Worm (Caenorhabditis elegans) whole organism, L1 larva: ENCODE measurements around the gene F37C12.14.

Source experiments
- C04F5.9 ChIP-seq: sonication (generic microtip); optimal IDR thresholded peaks from 2 replicates; lab custom pipeline; 2016; ENCODE audit warnings: missing genetic modification characterization, missing compliant biosample characterization
- C34B4.2 ChIP-seq: sonication (generic microtip); optimal IDR thresholded peaks from 2 replicates; lab custom pipeline; 2017; ENCODE audit warnings: mild to moderate bottlenecking, missing genetic modification characterization, missing compliant biosample characterization
- F16B12.6 ChIP-seq: fragments of 150-350 bp; optimal IDR thresholded peaks from 2 replicates; lab custom pipeline; 2014; ENCODE audit warnings: missing biosample characterization, missing genetic modification characterization
- Y116A8C.19 ChIP-seq: sonication (generic microtip); optimal IDR thresholded peaks from 2 replicates; lab custom pipeline; 2016; ENCODE audit warnings: missing compliant biosample characterization, missing genetic modification characterization, borderline replicate concordance
- aha-1 ChIP-seq: fragments of 150-350 bp; optimal IDR thresholded peaks from 2 replicates; lab custom pipeline; 2014; ENCODE audit warnings: missing biosample characterization, missing genetic modification characterization
- alr-1 ChIP-seq: fragments of 200-800 bp; sonication (Bioruptor generic); optimal IDR thresholded peaks from 2 replicates; lab custom pipeline; 2018; ENCODE audit warnings: borderline replicate concordance, mild to moderate bottlenecking, missing genetic modification characterization, missing compliant biosample characterization
- aly-2 ChIP-seq: fragments of 150-350 bp; optimal IDR thresholded peaks from 2 replicates; lab custom pipeline; 2014; ENCODE audit warnings: missing biosample characterization, missing genetic modification characterization
- ceh-8 ChIP-seq: fragments of 200-800 bp; sonication (Bioruptor generic); optimal IDR thresholded peaks from 2 replicates; lab custom pipeline; 2018; ENCODE audit warnings: mild to moderate bottlenecking, missing genetic modification characterization, moderate library complexity, missing compliant biosample characterization
- ceh-88 ChIP-seq: fragments of 200-800 bp; sonication (Bioruptor generic); IDR thresholded peaks from 2 replicates; pipeline ENCODE4 v1.3.6; 2022; ENCODE audit warnings: missing genetic modification characterization, missing compliant biosample characterization
- ces-1 ChIP-seq: fragments of 150-350 bp; optimal IDR thresholded peaks from 2 replicates; lab custom pipeline; 2014; ENCODE audit warnings: missing biosample characterization, missing genetic modification reagents, missing genetic modification characterization
- dpl-1 ChIP-seq, 3 experiments: fragments of 150-350 bp in 2 of 3; sonication (generic microtip) in 1 of 3; optimal IDR thresholded peaks; 2 replicates each; lab custom pipeline; 2014 to 2017; ENCODE audit warnings: missing biosample characterization in 3 of 3, missing genetic modification characterization in 3 of 3, missing genetic modification reagents in 3 of 3
- dsc-1 ChIP-seq: sonication (generic microtip); optimal IDR thresholded peaks from 2 replicates; lab custom pipeline; 2016; ENCODE audit warnings: mild to moderate bottlenecking, missing genetic modification characterization, missing compliant biosample characterization
- efl-3 ChIP-seq: fragments of 200-800 bp; sonication (Bioruptor generic); optimal IDR thresholded peaks from 2 replicates; lab custom pipeline; 2018; ENCODE audit warnings: mild to moderate bottlenecking, missing genetic modification characterization, missing compliant biosample characterization
- egl-27 ChIP-seq, 2 experiments: fragments of 150-350 bp in 1 of 2; sonication (generic microtip); optimal IDR thresholded peaks; 3 replicates each; lab custom pipeline; 2017 to 2018; ENCODE audit warnings: missing biosample characterization in 2 of 2, missing genetic modification characterization in 2 of 2, missing genetic modification reagents in 2 of 2
- elt-3 ChIP-seq, 6 experiments: fragments of 150-350 bp in 1 of 6; sonication (generic microtip); optimal IDR thresholded peaks; 2 replicates each; lab custom pipeline; 2017 to 2018; ENCODE audit warnings: missing biosample characterization in 6 of 6, missing genetic modification characterization in 6 of 6, inconsistent platforms in 1 of 6
- fkh-10 ChIP-seq: sonication (generic microtip); optimal IDR thresholded peaks from 2 replicates; lab custom pipeline; 2017; ENCODE audit warnings: missing biosample characterization, missing genetic modification reagents, missing genetic modification characterization
- grh-1 ChIP-seq: fragments of 200-800 bp; sonication (Bioruptor generic); IDR thresholded peaks from 2 replicates; pipeline ENCODE4 v1.3.6; 2022; ENCODE audit warnings: missing genetic modification reagents, missing genetic modification characterization, missing compliant biosample characterization
- hlh-17 ChIP-seq: fragments of 200-800 bp; sonication (Bioruptor generic); optimal IDR thresholded peaks from 2 replicates; lab custom pipeline; 2018; ENCODE audit warnings: missing genetic modification characterization, mild to moderate bottlenecking, missing compliant biosample characterization, moderate library complexity, borderline replicate concordance
- irx-1 ChIP-seq: sonication (generic microtip); optimal IDR thresholded peaks from 2 replicates; lab custom pipeline; 2016; ENCODE audit warnings: missing genetic modification characterization, missing compliant biosample characterization
- isw-1 ChIP-seq: fragments of 200-800 bp; sonication (Bioruptor generic); IDR thresholded peaks from 2 replicates; pipeline ENCODE4 v1.3.6; 2022; ENCODE audit warnings: missing genetic modification characterization, missing compliant biosample characterization
- lin-14 ChIP-seq: fragments of 200-800 bp; sonication (Bioruptor generic); optimal IDR thresholded peaks from 2 replicates; lab custom pipeline; 2018; ENCODE audit warnings: mild to moderate bottlenecking, missing genetic modification characterization, moderate library complexity, missing compliant biosample characterization
- lin-39 ChIP-seq: fragments of 150-350 bp; optimal IDR thresholded peaks from 2 replicates; lab custom pipeline; 2014; ENCODE audit warnings: missing biosample characterization, missing genetic modification reagents, missing genetic modification characterization
- lir-3 ChIP-seq: sonication (generic microtip); optimal IDR thresholded peaks from 2 replicates; lab custom pipeline; 2016; ENCODE audit warnings: mild to moderate bottlenecking, missing genetic modification characterization, moderate library complexity, missing compliant biosample characterization; ENCODE audit not compliant: poor library complexity
- lsy-2 ChIP-seq, 2 experiments: fragments of 150-350 bp; optimal IDR thresholded peaks; 2 replicates each; lab custom pipeline; 2014; ENCODE audit warnings: missing biosample characterization in 2 of 2, missing genetic modification characterization in 2 of 2
- mdl-1 ChIP-seq, 2 experiments: fragments of 150-350 bp; optimal IDR thresholded peaks; 2 replicates each; lab custom pipeline; 2014 to 2017; ENCODE audit warnings: missing biosample characterization in 2 of 2, missing genetic modification characterization in 2 of 2, inconsistent platforms in 1 of 2
- mef-2 ChIP-seq: fragments of 150-350 bp; optimal IDR thresholded peaks from 2 replicates; lab custom pipeline; 2014; ENCODE audit warnings: missing biosample characterization, missing genetic modification characterization
- mep-1 ChIP-seq: fragments of 150-350 bp; optimal IDR thresholded peaks from 2 replicates; lab custom pipeline; 2014; ENCODE audit warnings: missing biosample characterization, missing genetic modification characterization
- nhr-11 ChIP-seq: fragments of 150-350 bp; optimal IDR thresholded peaks from 2 replicates; lab custom pipeline; 2014; ENCODE audit warnings: missing biosample characterization, missing genetic modification characterization
- nhr-19 ChIP-seq: fragments of 200-800 bp; sonication (Bioruptor generic); conservative IDR thresholded peaks from 2 replicates; pipeline ENCODE4 v1.3.6; 2022; ENCODE audit warnings: missing genetic modification characterization, missing compliant biosample characterization
- nhr-20 ChIP-seq: sonication (generic microtip); optimal IDR thresholded peaks from 2 replicates; lab custom pipeline; 2016; ENCODE audit warnings: mild to moderate bottlenecking, missing genetic modification characterization, missing compliant biosample characterization
- nhr-237 ChIP-seq: fragments of 150-350 bp; optimal IDR thresholded peaks from 2 replicates; lab custom pipeline; 2014; ENCODE audit warnings: missing biosample characterization, missing genetic modification characterization
- nhr-47 ChIP-seq: sonication (generic microtip); optimal IDR thresholded peaks from 2 replicates; lab custom pipeline; 2016; ENCODE audit warnings: mild to moderate bottlenecking, missing genetic modification characterization, moderate library complexity, missing compliant biosample characterization
- nhr-71 ChIP-seq: sonication (generic microtip); optimal IDR thresholded peaks from 2 replicates; lab custom pipeline; 2016; ENCODE audit warnings: mild to moderate bottlenecking, missing genetic modification characterization, moderate library complexity, missing compliant biosample characterization
- nhr-77 ChIP-seq: fragments of 150-350 bp; optimal IDR thresholded peaks from 2 replicates; lab custom pipeline; 2014; ENCODE audit warnings: missing biosample characterization, missing genetic modification characterization
- pag-3 ChIP-seq: sonication (generic microtip); optimal IDR thresholded peaks from 2 replicates; lab custom pipeline; 2017; ENCODE audit warnings: missing genetic modification characterization, mild to moderate bottlenecking, missing compliant biosample characterization, antibody characterized with exemption, borderline replicate concordance; ENCODE audit not compliant: insufficient read depth
- pax-3 ChIP-seq: fragments of 200-800 bp; sonication (Bioruptor generic); optimal IDR thresholded peaks from 2 replicates; lab custom pipeline; 2018; ENCODE audit warnings: mild to moderate bottlenecking, missing genetic modification characterization, moderate library complexity, missing compliant biosample characterization
- rnt-1 ChIP-seq: sonication (generic microtip); optimal IDR thresholded peaks from 2 replicates; lab custom pipeline; 2016; ENCODE audit warnings: mild to moderate bottlenecking, missing genetic modification characterization, moderate library complexity, missing compliant biosample characterization
- skn-1 ChIP-seq: fragments of 150-350 bp; optimal IDR thresholded peaks from 2 replicates; lab custom pipeline; 2014; ENCODE audit warnings: missing biosample characterization, missing genetic modification characterization
- snpc-4 ChIP-seq: fragments of 150-350 bp; optimal IDR thresholded peaks from 2 replicates; lab custom pipeline; 2014; ENCODE audit warnings: missing biosample characterization, missing genetic modification characterization
- sox-4 ChIP-seq: sonication (generic microtip); optimal IDR thresholded peaks from 2 replicates; lab custom pipeline; 2016; ENCODE audit warnings: missing genetic modification characterization, missing compliant biosample characterization
- sup-37 ChIP-seq: fragments of 200-800 bp; sonication (Bioruptor generic); optimal IDR thresholded peaks from 2 replicates; lab custom pipeline; 2018; ENCODE audit warnings: mild to moderate bottlenecking, missing genetic modification characterization, missing compliant biosample characterization
- swsn-7 ChIP-seq: sonication (generic microtip); optimal IDR thresholded peaks from 2 replicates; lab custom pipeline; 2016; ENCODE audit warnings: missing genetic modification characterization, missing compliant biosample characterization
- tlp-1 ChIP-seq: fragments of 150-350 bp; optimal IDR thresholded peaks from 2 replicates; lab custom pipeline; 2014; ENCODE audit warnings: missing biosample characterization, missing genetic modification characterization
- unc-130 ChIP-seq: fragments of 150-350 bp; optimal IDR thresholded peaks from 2 replicates; lab custom pipeline; 2017; ENCODE audit warnings: missing biosample characterization, missing genetic modification characterization, inconsistent platforms
- unc-30 ChIP-seq: sonication (generic microtip); optimal IDR thresholded peaks from 2 replicates; lab custom pipeline; 2017; ENCODE audit warnings: missing biosample characterization, missing genetic modification characterization
- unc-86 ChIP-seq: sonication (generic microtip); optimal IDR thresholded peaks from 2 replicates; lab custom pipeline; 2016; ENCODE audit warnings: missing genetic modification characterization, missing compliant biosample characterization
- xbp-1 ChIP-seq: sonication (generic microtip); optimal IDR thresholded peaks from 2 replicates; lab custom pipeline; 2016; ENCODE audit warnings: missing genetic modification characterization, missing compliant biosample characterization
- zip-4 ChIP-seq: fragments of 200-800 bp; sonication (Bioruptor generic); optimal IDR thresholded peaks from 2 replicates; lab custom pipeline; 2018; ENCODE audit warnings: mild to moderate bottlenecking, missing genetic modification characterization, moderate library complexity, missing compliant biosample characterization
- ztf-11 ChIP-seq, 2 experiments: sonication (generic microtip); optimal IDR thresholded peaks; 2 replicates each; lab custom pipeline; 2016 to 2017; ENCODE audit warnings: missing genetic modification characterization in 2 of 2, missing biosample characterization in 1 of 2, missing compliant biosample characterization in 1 of 2
- ztf-4 ChIP-seq: fragments of 150-350 bp; optimal IDR thresholded peaks from 2 replicates; lab custom pipeline; 2014; ENCODE audit warnings: missing biosample characterization, missing genetic modification characterization

F37C12.14 gene

DNA sequence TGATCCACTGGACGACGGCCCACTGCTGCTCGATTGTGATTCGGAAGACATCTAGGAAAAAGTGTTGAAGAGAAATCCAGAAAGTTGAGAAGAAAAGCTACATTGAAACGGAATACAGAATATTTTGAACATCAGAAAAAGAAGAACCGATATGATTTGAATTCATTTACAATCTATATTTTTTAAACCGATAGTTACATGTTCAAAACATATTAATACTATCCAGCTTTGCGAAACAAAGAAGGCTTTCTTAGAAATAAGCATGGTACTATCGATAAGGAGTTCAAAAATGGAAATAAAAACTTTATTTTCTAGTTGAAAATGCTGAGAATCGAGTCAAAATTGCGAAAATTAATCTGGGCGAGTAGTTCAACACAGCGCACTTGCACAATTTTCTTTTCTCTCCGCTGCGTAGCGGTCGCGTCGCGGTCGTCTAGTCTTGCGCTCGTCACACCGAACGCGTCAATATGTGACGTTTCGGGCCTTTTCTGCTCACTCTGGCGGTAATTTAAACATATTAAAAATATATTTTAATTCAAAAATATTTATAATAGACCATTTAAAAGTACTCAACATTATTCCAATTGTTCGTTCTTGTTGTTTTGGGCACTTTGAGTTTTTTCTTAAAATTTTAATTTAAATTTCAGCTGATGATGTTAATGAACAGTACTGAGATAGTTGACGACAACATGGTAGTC lies 23.2 kb downstream of the F37C12.14 start, which contains the start of the genes syf-2 and K04G7.1 (continued):
- TF ChIP-seq lsy-2 (tag; optimal IDR thresholded peaks at IDR 0.05; lab: Kevin White, UChicago) = peak; percentile 95
- no peak for TF ChIP-seq unc-30 (tag; lab: Kevin White, UChicago)
- TF ChIP-seq ces-1 (GFP tag; lab: Kevin White, UChicago) = no peak
- peak; percentile 90 for TF ChIP-seq isw-1 (GFP tag; lab: Robert Waterston, UW)
- peak; percentile 8 for TF ChIP-seq aly-2 (tag; lab: Kevin White, UChicago)
- TF ChIP-seq tlp-1 = no peak
- TF ChIP-seq mef-2 = peak; percentile 62
- TF ChIP-seq nhr-19 (GFP tag; lab: Robert Waterston, UW) = peak; percentile 90
- no peak for TF ChIP-seq sox-4 (tag; lab: Kevin White, UChicago)
- TF ChIP-seq skn-1 (tag; lab: Kevin White, UChicago) = peak; percentile 93
- TF ChIP-seq efl-3 (GFP tag; lab: Kevin White, UChicago) = no peak
- peak; percentile 85 for TF ChIP-seq unc-86 (tag; lab: Kevin White, UChicago)
- peak; percentile 95 for TF ChIP-seq lin-14 (GFP tag; lab: Kevin White, UChicago)
- TF ChIP-seq nhr-47 (tag; lab: Kevin White, UChicago) = peak; percentile 90
- no peak for TF ChIP-seq alr-1
- peak; percentile 76 for TF ChIP-seq lin-39 (tag; lab: Kevin White, UChicago)
- TF ChIP-seq dsc-1 (tag; lab: Kevin White, UChicago) = peak; percentile 80
- peak in 1 of 2 experiments; percentile 84 for TF ChIP-seq mdl-1 (tag; optimal IDR thresholded peaks at IDR 0.05; lab: Kevin White, UChicago)
- peak; percentile 84 for TF ChIP-seq rnt-1 (tag; lab: Kevin White, UChicago)
- TF ChIP-seq Y116A8C.19 (tag; lab: Kevin White, UChicago) = no peak
- TF ChIP-seq sup-37 (GFP tag; lab: Kevin White, UChicago) = no peak
- peak; percentile 70 for TF ChIP-seq irx-1 (tag; lab: Kevin White, UChicago)
- TF ChIP-seq F16B12.6 (tag; lab: Kevin White, UChicago) = peak; percentile 60
- TF ChIP-seq nhr-71 (tag; lab: Kevin White, UChicago) = peak; percentile 95
- no peak for TF ChIP-seq pag-3
- TF ChIP-seq fkh-10 (GFP tag; lab: Kevin White, UChicago) = peak; percentile 71
- TF ChIP-seq egl-27 (tag; optimal IDR thresholded peaks at IDR 0.05; lab: Kevin White, UChicago) = peak; percentile 78 to 87
- TF ChIP-seq snpc-4 (tag; lab: Kevin White, UChicago) = peak; percentile 82
- peak; percentile 82 for TF ChIP-seq pax-3 (tag; lab: Kevin White, UChicago)
- TF ChIP-seq nhr-237 (tag; lab: Kevin White, UChicago) = peak; percentile 74
- TF ChIP-seq aha-1 (tag; lab: Kevin White, UChicago) = peak; percentile 72
- TF ChIP-seq lir-3 (tag; lab: Kevin White, UChicago) = peak; percentile 62
- TF ChIP-seq ceh-8 (GFP tag; lab: Kevin White, UChicago) = peak; percentile 46
- peak; percentile 89 for TF ChIP-seq nhr-77 (tag; lab: Kevin White, UChicago)
- no peak for TF ChIP-seq C34B4.2
- peak; percentile 64 for TF ChIP-seq C04F5.9 (tag; lab: Kevin White, UChicago)
- peak; percentile 77 for TF ChIP-seq ztf-4 (tag; lab: Kevin White, UChicago)
- peak; percentile 90 for TF ChIP-seq nhr-20 (tag; lab: Kevin White, UChicago)
- TF ChIP-seq swsn-7 (tag; lab: Kevin White, UChicago) = peak; percentile 87
- TF ChIP-seq ceh-88 = peak; percentile 72; the same call in 1 of the 2 replicates
- peak; percentile 86 for TF ChIP-seq mep-1 (tag; lab: Kevin White, UChicago)
- peak; percentile 70 for TF ChIP-seq nhr-11 (tag; lab: Kevin White, UChicago)
- peak; percentile 80 for TF ChIP-seq grh-1 (GFP tag; lab: Robert Waterston, UW)
- peak; percentile 60 for TF ChIP-seq zip-4 (GFP tag; lab: Kevin White, UChicago)
- no peak for TF ChIP-seq hlh-17 (GFP tag; lab: Kevin White, UChicago)
- TF ChIP-seq elt-3 (tag; optimal IDR thresholded peaks at IDR 0.05; lab: Kevin White, UChicago) = peak in 3 of 6 experiments; percentile 58 to 89 (median 59)
- TF ChIP-seq unc-130 (tag; lab: Kevin White, UChicago) = peak; percentile 83
- TF ChIP-seq dpl-1 (GFP tag; optimal IDR thresholded peaks at IDR 0.05; lab: Kevin White, UChicago) = peak; percentile 90 to 94 (median 91)
- TF ChIP-seq ztf-11 (tag; optimal IDR thresholded peaks at IDR 0.05; lab: Kevin White, UChicago) = peak in 1 of 2 experiments; percentile 57
- TF ChIP-seq xbp-1 (tag; lab: Kevin White, UChicago) = peak; percentile 91
